Fruit fly (Drosophila melanogaster) whole organism, embryonic: Measurements from ENCODE around the gene CG6000.

ENCODE experiments used
- Bteb2 ChIP-seq: fragments of 200-800 bp; sonication (Bioruptor generic); optimal IDR thresholded peaks from 2 replicates; lab custom pipeline; 2016; ENCODE audit warnings: missing biosample characterization, missing genetic modification characterization
- CG10431 ChIP-seq: fragments of 200-800 bp; sonication (Bioruptor generic); optimal IDR thresholded peaks from 3 replicates; lab custom pipeline; 2018; ENCODE audit warnings: missing biosample characterization, mild to moderate bottlenecking, missing genetic modification characterization
- CG10979 ChIP-seq: fragments of 200-800 bp; sonication (Bioruptor generic); optimal IDR thresholded peaks from 2 replicates; lab custom pipeline; 2018; ENCODE audit warnings: missing biosample characterization, mild to moderate bottlenecking, missing genetic modification characterization, moderate library complexity
- CG11247 ChIP-seq: fragments of 200-800 bp; sonication (Bioruptor generic); IDR thresholded peaks from 2 replicates; pipeline ENCODE4 v1.3.6; 2022; ENCODE audit warnings: missing biosample characterization, missing genetic modification characterization
- CG12236 ChIP-seq: fragments of 200-800 bp; sonication (Bioruptor generic); optimal IDR thresholded peaks from 2 replicates; lab custom pipeline; 2016; ENCODE audit warnings: missing biosample characterization, missing genetic modification characterization
- CG1233 ChIP-seq: fragments of 200-800 bp; sonication (Bioruptor generic); optimal IDR thresholded peaks from 4 replicates; lab custom pipeline; 2018; ENCODE audit warnings: missing biosample characterization, mild to moderate bottlenecking, missing genetic modification characterization
- CG13775 ChIP-seq: fragments of 200-800 bp; sonication (Bioruptor generic); optimal IDR thresholded peaks from 3 replicates; lab custom pipeline; 2017; ENCODE audit warnings: missing biosample characterization, mild to moderate bottlenecking, missing genetic modification characterization
- CG17568 ChIP-seq: fragments of 200-800 bp; sonication (Bioruptor generic); optimal IDR thresholded peaks from 2 replicates; lab custom pipeline; 2018; ENCODE audit warnings: missing biosample characterization, mild to moderate bottlenecking, missing genetic modification characterization, moderate library complexity
- CG18011 ChIP-seq: fragments of 200-800 bp; sonication (Bioruptor generic); optimal IDR thresholded peaks from 2 replicates; lab custom pipeline; 2017; ENCODE audit warnings: missing biosample characterization, missing genetic modification characterization, mild to moderate bottlenecking, moderate library complexity, missing genotype
- CG18599 ChIP-seq: fragments of 200-800 bp; sonication (Bioruptor generic); optimal IDR thresholded peaks from 3 replicates; lab custom pipeline; 2017; ENCODE audit warnings: missing biosample characterization, missing genetic modification characterization, mild to moderate bottlenecking, moderate library complexity, missing genetic modification reagents
- CG2129 ChIP-seq: fragments of 200-800 bp; sonication (Bioruptor generic); IDR thresholded peaks from 2 replicates; pipeline ENCODE4 v1.3.6; 2022; ENCODE audit warnings: missing biosample characterization, missing genetic modification characterization; ENCODE audit not compliant: partially characterized antibody
- CG32767 ChIP-seq: fragments of 200-800 bp; sonication (Bioruptor generic); IDR thresholded peaks from 2 replicates; pipeline ENCODE4 v1.3.6; 2022; ENCODE audit warnings: missing biosample characterization, missing genetic modification characterization
- CG3407 ChIP-seq: fragments of 200-800 bp; sonication (Bioruptor generic); optimal IDR thresholded peaks from 2 replicates; lab custom pipeline; 2018; ENCODE audit warnings: missing biosample characterization, mild to moderate bottlenecking, missing genetic modification characterization
- CG6813 ChIP-seq: fragments of 200-800 bp; sonication (Bioruptor generic); optimal IDR thresholded peaks from 2 replicates; lab custom pipeline; 2017; ENCODE audit warnings: missing biosample characterization, missing genetic modification characterization, mild to moderate bottlenecking, moderate library complexity, missing genetic modification reagents
- CG7745 ChIP-seq: fragments of 200-800 bp; sonication (Bioruptor generic); optimal IDR thresholded peaks from 2 replicates; lab custom pipeline; 2018; ENCODE audit warnings: missing biosample characterization, mild to moderate bottlenecking, missing genetic modification characterization, moderate library complexity
- CG7963 ChIP-seq: fragments of 200-800 bp; sonication (Bioruptor generic); IDR thresholded peaks from 3 replicates; pipeline ENCODE4 v1.3.6; 2022; ENCODE audit warnings: missing biosample characterization, missing genetic modification characterization; ENCODE audit not compliant: partially characterized antibody
- CG8089 ChIP-seq: fragments of 200-800 bp; sonication (Bioruptor generic); optimal IDR thresholded peaks from 3 replicates; lab custom pipeline; 2016; ENCODE audit warnings: missing biosample characterization, missing genetic modification characterization
- CG8765 ChIP-seq: fragments of 200-800 bp; sonication (Bioruptor generic); IDR thresholded peaks from 2 replicates; pipeline ENCODE4 v1.3.6; 2022; ENCODE audit warnings: missing biosample characterization, missing genetic modification characterization
- CG9437 ChIP-seq: fragments of 200-800 bp; sonication (Bioruptor generic); optimal IDR thresholded peaks from 2 replicates; lab custom pipeline; 2018; ENCODE audit warnings: missing biosample characterization, mild to moderate bottlenecking, missing genetic modification characterization
- CoRest ChIP-seq: fragments of 200-800 bp; sonication (Bioruptor generic); optimal IDR thresholded peaks from 3 replicates; lab custom pipeline; 2018; ENCODE audit warnings: missing biosample characterization, mild to moderate bottlenecking, missing genetic modification characterization, moderate library complexity
- E2f1 ChIP-seq: fragments of 200-800 bp; sonication (Bioruptor generic); IDR thresholded peaks from 2 replicates; pipeline ENCODE4 v1.3.6; 2022; ENCODE audit warnings: missing biosample characterization, missing genetic modification characterization
- Ets97D ChIP-seq: fragments of 200-800 bp; sonication (Bioruptor generic); optimal IDR thresholded peaks from 3 replicates; lab custom pipeline; 2016; ENCODE audit warnings: missing biosample characterization, missing genetic modification characterization
- HHEX ChIP-seq: fragments of 200-800 bp; sonication (Bioruptor generic); optimal IDR thresholded peaks from 3 replicates; lab custom pipeline; 2017; ENCODE audit warnings: missing biosample characterization, mild to moderate bottlenecking, missing genetic modification characterization, missing genetic modification reagents
- HLH54F ChIP-seq: fragments of 200-800 bp; sonication (Bioruptor generic); optimal IDR thresholded peaks from 3 replicates; lab custom pipeline; 2016; ENCODE audit warnings: missing biosample characterization, missing genetic modification characterization
- Lim3 ChIP-seq: fragments of 200-800 bp; sonication (Bioruptor generic); IDR thresholded peaks from 2 replicates; pipeline ENCODE4 v1.3.6; 2022; ENCODE audit warnings: missing biosample characterization, missing genetic modification characterization
- Lpt ChIP-seq: fragments of >200 bp; optimal IDR thresholded peaks from 2 replicates; lab custom pipeline; 2018; ENCODE audit warnings: missing biosample characterization, missing genetic modification characterization
- MESR4 ChIP-seq: fragments of 200-800 bp; sonication (Bioruptor generic); optimal IDR thresholded peaks from 2 replicates; lab custom pipeline; 2018; ENCODE audit warnings: missing biosample characterization, mild to moderate bottlenecking, missing genetic modification characterization, moderate library complexity
- Myb ChIP-seq: fragments of 200-800 bp; sonication (Bioruptor generic); optimal IDR thresholded peaks from 2 replicates; lab custom pipeline; 2016; ENCODE audit warnings: missing biosample characterization, missing genetic modification characterization
- NC2α ChIP-seq: fragments of 200-800 bp; sonication (Bioruptor generic); optimal IDR thresholded peaks from 2 replicates; lab custom pipeline; 2016; ENCODE audit warnings: missing biosample characterization, missing genetic modification characterization
- NfI ChIP-seq: fragments of 200-800 bp; sonication (Bioruptor generic); optimal IDR thresholded peaks from 3 replicates; lab custom pipeline; 2018; ENCODE audit warnings: missing biosample characterization, mild to moderate bottlenecking, missing genetic modification characterization, moderate library complexity
- Ravus ChIP-seq: fragments of 200-800 bp; sonication (Bioruptor generic); IDR thresholded peaks from 2 replicates; pipeline ENCODE4 v1.3.6; 2022; ENCODE audit warnings: missing biosample characterization, missing genetic modification characterization
- Usf ChIP-seq: fragments of 200-800 bp; sonication (Bioruptor generic); optimal IDR thresholded peaks from 2 replicates; lab custom pipeline; 2017; ENCODE audit warnings: missing genotype, missing biosample characterization, missing genetic modification characterization
- btn ChIP-seq: fragments of 200-800 bp; sonication (Bioruptor generic); optimal IDR thresholded peaks from 2 replicates; lab custom pipeline; 2016; ENCODE audit warnings: missing biosample characterization, missing genetic modification characterization
- croc ChIP-seq: fragments of 200-800 bp; sonication (Bioruptor generic); conservative IDR thresholded peaks from 3 replicates; pipeline ENCODE4 v1.3.6; 2022; ENCODE audit warnings: missing biosample characterization, missing genetic modification characterization
- disco-r ChIP-seq: fragments of 200-800 bp; sonication (Bioruptor generic); optimal IDR thresholded peaks from 2 replicates; lab custom pipeline; 2016; ENCODE audit warnings: missing biosample characterization, missing genetic modification characterization
- dm ChIP-seq: fragments of 200-800 bp; sonication (Bioruptor generic); optimal IDR thresholded peaks from 3 replicates; lab custom pipeline; 2016; ENCODE audit warnings: missing biosample characterization, missing genetic modification characterization
- gcm2 ChIP-seq: fragments of 200-800 bp; sonication (Bioruptor generic); optimal IDR thresholded peaks from 2 replicates; lab custom pipeline; 2016; ENCODE audit warnings: missing biosample characterization, missing genetic modification characterization
- gro ChIP-seq: fragments of 200-800 bp; sonication (Bioruptor generic); optimal IDR thresholded peaks from 2 replicates; lab custom pipeline; 2016; ENCODE audit warnings: missing biosample characterization, missing genetic modification characterization
- kay ChIP-seq: fragments of 200-800 bp; sonication (Bioruptor generic); optimal IDR thresholded peaks from 2 replicates; lab custom pipeline; 2016; ENCODE audit warnings: missing biosample characterization, missing genetic modification characterization
- lab ChIP-seq: fragments of 200-800 bp; sonication (Bioruptor generic); optimal IDR thresholded peaks from 3 replicates; lab custom pipeline; 2017; ENCODE audit warnings: missing biosample characterization, missing genetic modification characterization, mild to moderate bottlenecking, moderate library complexity, missing genetic modification reagents
- maf-S ChIP-seq: fragments of 200-800 bp; sonication (Bioruptor generic); optimal IDR thresholded peaks from 2 replicates; lab custom pipeline; 2016; ENCODE audit warnings: missing biosample characterization, missing genetic modification characterization
- pum ChIP-seq: fragments of 200-800 bp; sonication (Bioruptor generic); optimal IDR thresholded peaks from 2 replicates; lab custom pipeline; 2016; ENCODE audit warnings: missing biosample characterization, missing genetic modification characterization
- ranshi ChIP-seq: fragments of 200-800 bp; sonication (Bioruptor generic); IDR thresholded peaks from 2 replicates; pipeline ENCODE4 v1.3.6; 2022; ENCODE audit warnings: missing biosample characterization, missing genetic modification characterization
- sc ChIP-seq, 3 experiments: fragments of >200 bp in 2 of 3; fragments of 200-800 bp in 1 of 3; sonication (Bioruptor generic) in 1 of 3; optimal IDR thresholded peaks; 2 replicates in 2 of 3; 3 replicates in 1 of 3; lab custom pipeline; 2017; ENCODE audit warnings: mild to moderate bottlenecking in 1 of 3, missing biosample characterization in 1 of 3, missing genetic modification characterization in 1 of 3, missing genetic modification reagents in 1 of 3
- sens-2 ChIP-seq: fragments of 200-800 bp; sonication (Bioruptor generic); IDR thresholded peaks from 2 replicates; pipeline ENCODE4 v1.3.6; 2022; ENCODE audit warnings: missing biosample characterization, missing genetic modification characterization
- shn ChIP-seq: fragments of 200-800 bp; sonication (Bioruptor generic); optimal IDR thresholded peaks from 3 replicates; lab custom pipeline; 2016; ENCODE audit warnings: missing biosample characterization, missing genetic modification characterization
- slp2 ChIP-seq: fragments of 200-800 bp; sonication (Bioruptor generic); optimal IDR thresholded peaks from 2 replicates; lab custom pipeline; 2016; ENCODE audit warnings: missing biosample characterization, missing genetic modification characterization
- sqz ChIP-seq: fragments of 200-800 bp; sonication (Bioruptor generic); optimal IDR thresholded peaks from 3 replicates; lab custom pipeline; 2018; ENCODE audit warnings: missing biosample characterization, mild to moderate bottlenecking, missing genetic modification characterization
- tup ChIP-seq: fragments of 200-800 bp; sonication (Bioruptor generic); optimal IDR thresholded peaks from 2 replicates; lab custom pipeline; 2016; ENCODE audit warnings: missing biosample characterization, mild to moderate bottlenecking, missing genetic modification characterization, moderate library complexity
- unc-4 ChIP-seq: fragments of 200-800 bp; sonication (Bioruptor generic); IDR thresholded peaks from 2 replicates; pipeline ENCODE4 v1.3.6; 2022; ENCODE audit warnings: missing biosample characterization, missing genetic modification characterization; ENCODE audit not compliant: partially characterized antibody

The CG6000 gene

DNA sequence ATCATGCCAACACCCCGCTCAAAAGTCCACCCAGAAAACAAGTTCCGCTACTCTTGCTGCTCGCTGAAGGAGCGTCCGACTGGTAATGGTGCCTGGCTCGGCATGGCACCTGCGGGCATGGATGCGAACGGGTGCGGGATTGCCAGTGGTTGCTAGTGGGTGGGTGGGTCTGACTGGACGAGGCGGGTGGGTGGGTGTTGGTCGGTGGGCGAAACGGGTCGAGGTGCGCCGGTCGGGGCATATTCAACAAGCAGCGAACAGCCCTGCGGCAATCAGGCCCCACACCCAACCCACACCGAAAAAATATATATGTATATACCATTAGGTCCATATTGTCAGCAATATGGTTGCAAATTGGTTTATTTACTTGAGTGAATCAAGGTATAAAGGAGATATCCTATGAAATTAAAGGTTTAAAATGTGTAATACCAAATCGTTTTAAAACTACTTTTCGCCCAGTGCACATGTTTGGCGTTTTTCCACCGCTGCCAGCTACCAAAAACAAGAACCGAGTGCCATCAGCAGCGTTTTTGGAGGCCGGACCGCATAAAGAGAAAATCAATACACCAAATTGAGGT is 43.5 kb upstream of the CG6000 start (continued):
- peak; percentile 55 for TF ChIP-seq HHEX
- TF ChIP-seq CG12236 = no peak
- TF ChIP-seq CG7745 = no peak
- TF ChIP-seq MESR4 = no peak
- TF ChIP-seq kay = no peak
- TF ChIP-seq sqz (GFP tag; lab: Kevin White, UChicago) = no peak
- TF ChIP-seq CG6813 (GFP tag; lab: Kevin White, UChicago) = peak; percentile 1
- no peak for TF ChIP-seq slp2 (GFP tag; lab: Kevin White, UChicago)
- peak; percentile 18 for TF ChIP-seq CG17568 (GFP tag; lab: Kevin White, UChicago)
- peak; percentile 40 for TF ChIP-seq CG13775
- TF ChIP-seq maf-S (GFP tag; lab: Kevin White, UChicago) = no peak
- peak; percentile 10 for TF ChIP-seq Myb (GFP tag; lab: Kevin White, UChicago)
- peak; percentile 66 for TF ChIP-seq CoRest (tag; lab: Kevin White, UChicago)
- TF ChIP-seq E2f1 (GFP tag; lab: Robert Waterston, UW) = peak; percentile 72
- no peak for TF ChIP-seq Ets97D (GFP tag; lab: Kevin White, UChicago)
- TF ChIP-seq CG10431 = no peak
- TF ChIP-seq Usf (GFP tag; lab: Kevin White, UChicago) = no peak
- no peak for TF ChIP-seq shn
- TF ChIP-seq CG10979 = peak; percentile 22
- TF ChIP-seq ranshi = peak; percentile 49
- no peak for TF ChIP-seq sens-2
- peak; percentile 36 for TF ChIP-seq Ravus (GFP tag; lab: Robert Waterston, UW)
- peak; percentile 49 for TF ChIP-seq NfI (GFP tag; lab: Kevin White, UChicago)
- peak; percentile 15 for TF ChIP-seq CG9437 (GFP tag; lab: Kevin White, UChicago)
- TF ChIP-seq CG32767 = peak; percentile 76
- no peak for TF ChIP-seq CG8089 (GFP tag; lab: Kevin White, UChicago)
- TF ChIP-seq croc = no peak; the same call in 2 of the 3 replicates
- no peak for TF ChIP-seq dm (GFP tag; lab: Kevin White, UChicago)
- no peak for TF ChIP-seq gcm2 (GFP tag; lab: Kevin White, UChicago)
- TF ChIP-seq CG2129 (GFP tag; lab: Robert Waterston, UW) = no peak
- TF ChIP-seq unc-4 (GFP tag; lab: Robert Waterston, UW) = no peak
- no peak for TF ChIP-seq tup
- TF ChIP-seq CG8765 = no peak
- TF ChIP-seq pum (GFP tag; lab: Kevin White, UChicago) = no peak
- no peak for TF ChIP-seq NC2α (GFP tag; lab: Kevin White, UChicago)
- TF ChIP-seq disco-r (GFP tag; lab: Kevin White, UChicago) = no peak
- TF ChIP-seq CG11247 (GFP tag; lab: Robert Waterston, UW) = peak; percentile 50; the same call in 1 of the 2 replicates
- TF ChIP-seq CG7963 (GFP tag; lab: Robert Waterston, UW) = no peak
- no peak for TF ChIP-seq Lpt (GFP tag; lab: Kevin White, UChicago)
- peak; percentile 27 for TF ChIP-seq CG1233 (GFP tag; lab: Kevin White, UChicago)
- TF ChIP-seq CG18599 (GFP tag; lab: Kevin White, UChicago) = peak; percentile 84
- no peak for TF ChIP-seq gro (GFP tag; lab: Kevin White, UChicago)
- TF ChIP-seq btn (GFP tag; lab: Kevin White, UChicago) = no peak
- TF ChIP-seq sc (optimal IDR thresholded peaks at IDR 0.05; lab: Kevin White, UChicago) = no peak
- peak; percentile 23 for TF ChIP-seq sc (GFP tag; optimal IDR thresholded peaks at IDR 0.05; lab: Kevin White, UChicago)
- peak; percentile 78 for TF ChIP-seq lab
- TF ChIP-seq HLH54F (GFP tag; lab: Kevin White, UChicago) = no peak
- no peak for TF ChIP-seq Lim3 (GFP tag; lab: Robert Waterston, UW)
- peak; percentile 35 for TF ChIP-seq CG3407 (GFP tag; lab: Kevin White, UChicago)
- TF ChIP-seq Bteb2 (GFP tag; lab: Kevin White, UChicago) = no peak
- no peak for TF ChIP-seq CG18011
